Worm (Caenorhabditis elegans) whole organism, young adult: ENCODE results near the gene smr-1.

Experiments
- B0261.1 ChIP-seq: sonication (generic microtip); optimal IDR thresholded peaks from 2 replicates; lab custom pipeline; 2016; ENCODE audit warnings: mild to moderate bottlenecking, missing genetic modification characterization, moderate library complexity, missing compliant biosample characterization
- F10E7.11 ChIP-seq: sonication (generic microtip); optimal IDR thresholded peaks from 2 replicates; lab custom pipeline; 2017; ENCODE audit warnings: mild to moderate bottlenecking, missing genetic modification characterization, moderate library complexity, missing compliant biosample characterization
- F22D6.2 ChIP-seq: sonication (generic microtip); optimal IDR thresholded peaks from 2 replicates; lab custom pipeline; 2016; ENCODE audit warnings: mild to moderate bottlenecking, missing genetic modification characterization, missing compliant biosample characterization
- F57A8.1 ChIP-seq: fragments of 200-800 bp; sonication (Bioruptor generic); optimal IDR thresholded peaks from 2 replicates; lab custom pipeline; 2018; ENCODE audit warnings: mild to moderate bottlenecking, missing genetic modification characterization, moderate library complexity, missing compliant biosample characterization
- bed-2 ChIP-seq: fragments of 200-800 bp; sonication (Bioruptor generic); IDR thresholded peaks from 2 replicates; pipeline ENCODE4 v1.3.6; 2022; ENCODE audit warnings: missing genetic modification reagents, missing genetic modification characterization, missing compliant biosample characterization
- dpff-1 ChIP-seq: sonication (generic microtip); optimal IDR thresholded peaks from 2 replicates; lab custom pipeline; 2017; ENCODE audit warnings: mild to moderate bottlenecking, missing genetic modification characterization, missing compliant biosample characterization
- fkh-3 ChIP-seq: sonication (generic microtip); optimal IDR thresholded peaks from 2 replicates; lab custom pipeline; 2016; ENCODE audit warnings: mild to moderate bottlenecking, missing genetic modification characterization, missing compliant biosample characterization
- gei-17 ChIP-seq: fragments of 200-800 bp; sonication (Bioruptor generic); optimal IDR thresholded peaks from 2 replicates; lab custom pipeline; 2018; ENCODE audit warnings: mild to moderate bottlenecking, missing genetic modification characterization, missing compliant biosample characterization
- lsl-1 ChIP-seq: fragments of 200-800 bp; sonication (Bioruptor generic); optimal IDR thresholded peaks from 2 replicates; lab custom pipeline; 2018; ENCODE audit warnings: mild to moderate bottlenecking, missing genetic modification characterization, moderate library complexity, missing compliant biosample characterization
- nhr-90 ChIP-seq: sonication (generic microtip); optimal IDR thresholded peaks from 2 replicates; lab custom pipeline; 2016; ENCODE audit warnings: missing genotype, mild to moderate bottlenecking, missing genetic modification characterization, missing compliant biosample characterization
- pha-4 ChIP-seq: fragments of 150-350 bp; sonication (generic microtip); optimal IDR thresholded peaks from 2 replicates; lab custom pipeline; 2014; ENCODE audit warnings: missing biosample characterization, missing genetic modification reagents, missing genetic modification characterization
- repo-1 ChIP-seq: sonication (generic microtip); optimal IDR thresholded peaks from 2 replicates; lab custom pipeline; 2017; ENCODE audit warnings: mild to moderate bottlenecking, missing genetic modification characterization, missing compliant biosample characterization
- snpc-4 ChIP-seq, 5 experiments: fragments of 150-350 bp in 1 of 5; sonication (generic microtip) in 4 of 5; optimal IDR thresholded peaks; 2 replicates each; lab custom pipeline; 2014 to 2018; ENCODE audit warnings: missing genetic modification characterization in 5 of 5, missing biosample characterization in 3 of 5, antibody characterized with exemption in 2 of 5, mild to moderate bottlenecking in 2 of 5, missing compliant biosample characterization in 2 of 5, missing genotype in 2 of 5, moderate library complexity in 2 of 5, missing genetic modification reagents in 1 of 5
- zfh-2 ChIP-seq: fragments of 200-800 bp; sonication (Bioruptor generic); conservative IDR thresholded peaks from 2 replicates; pipeline ENCODE4 v1.3.6; 2022; ENCODE audit warnings: missing genetic modification reagents, missing genetic modification characterization, missing compliant biosample characterization

- no peak for TF ChIP-seq lsl-1 (GFP tag; lab: Kevin White, UChicago)
- TF ChIP-seq F22D6.2 = no peak
- no peak for TF ChIP-seq gei-17 (GFP tag; lab: Kevin White, UChicago)
- no peak for TF ChIP-seq F57A8.1 (GFP tag; lab: Kevin White, UChicago)
- no peak for TF ChIP-seq F10E7.11 (tag; lab: Kevin White, UChicago)
- no peak for TF ChIP-seq B0261.1 (tag; lab: Kevin White, UChicago)
- no peak for TF ChIP-seq nhr-90
- TF ChIP-seq fkh-3 (tag; lab: Kevin White, UChicago) = no peak
- no peak for TF ChIP-seq bed-2 (GFP tag; lab: Robert Waterston, UW)
- no peak for TF ChIP-seq zfh-2 (GFP tag; lab: Robert Waterston, UW)
- no peak for TF ChIP-seq snpc-4 (GFP tag; optimal IDR thresholded peaks at IDR 0.05; lab: Kevin White, UChicago)
- TF ChIP-seq snpc-4 (tag; optimal IDR thresholded peaks at IDR 0.05; lab: Kevin White, UChicago) = no peak
- no peak for TF ChIP-seq repo-1 (tag; lab: Kevin White, UChicago)
- no peak for TF ChIP-seq dpff-1
- no peak for TF ChIP-seq pha-4 (tag; lab: Kevin White, UChicago)
Measured at ce11 chrIII:1161946-1162345, 19.0 kb downstream of the smr-1 start.
